Fruit fly (Drosophila melanogaster) whole organism, pupa: ENCODE measurements around the gene CG8112.

Source experiments
- CG10348 ChIP-seq: fragments of 200-800 bp; sonication (Bioruptor generic); IDR thresholded peaks from 2 replicates; pipeline ENCODE4 v1.3.6; 2022; ENCODE audit warnings: missing biosample characterization, missing genetic modification characterization
- CG15710 ChIP-seq: fragments of 200-800 bp; sonication (Bioruptor generic); optimal IDR thresholded peaks from 2 replicates; lab custom pipeline; 2018; ENCODE audit warnings: missing biosample characterization, mild to moderate bottlenecking, missing genetic modification characterization, moderate library complexity
- CG34367 ChIP-seq: fragments of 200-800 bp; sonication (Bioruptor generic); optimal IDR thresholded peaks from 2 replicates; lab custom pipeline; 2018; ENCODE audit warnings: missing biosample characterization, mild to moderate bottlenecking, missing genetic modification characterization
- D1 ChIP-seq: fragments of 200-800 bp; sonication (Bioruptor generic); optimal IDR thresholded peaks from 2 replicates; lab custom pipeline; 2018; ENCODE audit warnings: missing biosample characterization, mild to moderate bottlenecking, missing genetic modification characterization, moderate library complexity
- Snoo ChIP-seq: fragments of 200-800 bp; sonication (Bioruptor generic); optimal IDR thresholded peaks from 3 replicates; lab custom pipeline; 2017; ENCODE audit warnings: missing biosample characterization, mild to moderate bottlenecking, missing genetic modification characterization, inconsistent platforms

dm6 chr3R:8667568-8667967 is 45.2 kb upstream of the CG8112 start, which contains the start of gene CG8036:
- TF ChIP-seq Snoo (tag; lab: Kevin White, UChicago) = no peak
- TF ChIP-seq D1 (tag; lab: Kevin White, UChicago) = no peak
- TF ChIP-seq CG10348 (GFP tag; lab: Robert Waterston, UW) = no peak
- TF ChIP-seq CG15710 (tag; lab: Kevin White, UChicago) = no peak
- no peak for TF ChIP-seq CG34367 (tag; lab: Kevin White, UChicago)
